Worm (Caenorhabditis elegans) whole organism, early embryonic: ENCODE measurements around the gene F02D8.9.

ENCODE experiments used
- B0310.2 ChIP-seq: sonication (generic microtip); optimal IDR thresholded peaks from 2 replicates; lab custom pipeline; 2016; ENCODE audit warnings: mild to moderate bottlenecking, missing genetic modification characterization, missing compliant biosample characterization
- F13C5.2 ChIP-seq: sonication (generic microtip); optimal IDR thresholded peaks from 2 replicates; lab custom pipeline; 2017; ENCODE audit warnings: mild to moderate bottlenecking, missing genetic modification characterization, inconsistent platforms, missing compliant biosample characterization
- ama-1 ChIP-seq: fragments of 150-350 bp; optimal IDR thresholded peaks from 2 replicates; lab custom pipeline; 2014
- ceh-13 ChIP-seq: fragments of 200-800 bp; sonication (Bioruptor generic); optimal IDR thresholded peaks from 2 replicates; lab custom pipeline; 2018; ENCODE audit warnings: mild to moderate bottlenecking, missing genetic modification characterization, missing compliant biosample characterization
- ets-7 ChIP-seq: sonication (generic microtip); optimal IDR thresholded peaks from 2 replicates; lab custom pipeline; 2016; ENCODE audit warnings: missing genotype, missing genetic modification characterization, missing compliant biosample characterization
- flt-1 ChIP-seq: fragments of 200-800 bp; sonication (Bioruptor generic); IDR thresholded peaks from 2 replicates; pipeline ENCODE4 v1.3.6; 2022; ENCODE audit warnings: missing genetic modification characterization, missing compliant biosample characterization
- hmg-4 ChIP-seq: fragments of 200-800 bp; sonication (Bioruptor generic); optimal IDR thresholded peaks from 2 replicates; lab custom pipeline; 2018; ENCODE audit warnings: mild to moderate bottlenecking, missing genetic modification characterization, missing compliant biosample characterization
- hnd-1 ChIP-seq: sonication (generic microtip); optimal IDR thresholded peaks from 2 replicates; lab custom pipeline; 2016; ENCODE audit warnings: missing genetic modification characterization, missing compliant biosample characterization
- pes-1 ChIP-seq: fragments of 200-800 bp; sonication (Bioruptor generic); IDR thresholded peaks from 2 replicates; pipeline ENCODE4 v1.3.6; 2022; ENCODE audit warnings: missing genetic modification reagents, missing genetic modification characterization, missing compliant biosample characterization
- scrt-1 ChIP-seq: fragments of 200-800 bp; sonication (Bioruptor generic); IDR thresholded peaks from 2 replicates; pipeline ENCODE4 v1.3.6; 2022; ENCODE audit warnings: missing genetic modification characterization, missing compliant biosample characterization
- tbx-11 ChIP-seq: fragments of 200-800 bp; sonication (Bioruptor generic); IDR thresholded peaks from 2 replicates; pipeline ENCODE4 v1.3.6; 2022; ENCODE audit warnings: missing genetic modification characterization, missing compliant biosample characterization
- tra-4 ChIP-seq: sonication (generic microtip); optimal IDR thresholded peaks from 2 replicates; lab custom pipeline; 2017; ENCODE audit warnings: missing genetic modification characterization, missing compliant biosample characterization

DNA sequence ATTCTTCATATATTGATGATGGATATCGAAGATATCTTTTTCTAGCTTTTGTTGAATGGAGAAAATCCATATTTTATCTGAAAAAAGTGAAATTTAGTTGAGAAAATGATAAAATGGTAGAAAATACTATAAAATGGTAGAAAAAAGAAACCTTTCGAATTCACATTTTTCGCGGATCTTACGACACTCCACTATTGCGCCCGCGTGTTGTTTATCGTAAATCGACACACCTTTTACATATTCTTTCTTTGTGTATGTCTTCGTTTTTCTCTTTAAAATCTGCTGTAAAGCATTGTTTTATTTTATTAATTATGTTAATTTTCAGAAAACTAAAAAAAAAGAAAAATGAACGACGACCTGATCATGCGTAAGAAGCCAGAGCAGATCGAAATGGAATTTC is 35.3 kb upstream of the F02D8.9 start, which contains the start of the genes cdt-2 and T01C3.2:
- TF ChIP-seq ama-1 (lab: Kevin White, UChicago) = no peak
- no peak for TF ChIP-seq ets-7 (tag; lab: Kevin White, UChicago)
- TF ChIP-seq scrt-1 (GFP tag; lab: Robert Waterston, UW) = no peak
- TF ChIP-seq hnd-1 (tag; lab: Kevin White, UChicago) = no peak
- TF ChIP-seq tra-4 = no peak
- TF ChIP-seq F13C5.2 (tag; lab: Kevin White, UChicago) = no peak
- no peak for TF ChIP-seq pes-1 (GFP tag; lab: Robert Waterston, UW)
- no peak for TF ChIP-seq flt-1
- TF ChIP-seq tbx-11 = no peak
- TF ChIP-seq ceh-13 = no peak
- TF ChIP-seq B0310.2 = no peak
- TF ChIP-seq hmg-4 (GFP tag; lab: Kevin White, UChicago) = no peak
